Worm (Caenorhabditis elegans) whole organism, L4 larva: Measurements from ENCODE around the gene F55C5.17.

Experiments used
- D1046.2 ChIP-seq: fragments of 200-800 bp; sonication (Bioruptor generic); IDR thresholded peaks from 2 replicates; pipeline ENCODE4 v1.3.6; 2022; ENCODE audit warnings: missing genetic modification characterization, missing compliant biosample characterization
- F26F4.8 ChIP-seq: fragments of 200-800 bp; sonication (Bioruptor generic); conservative IDR thresholded peaks from 2 replicates; pipeline ENCODE4 v1.3.6; 2022; ENCODE audit warnings: missing genetic modification characterization, missing compliant biosample characterization
- T20F7.1 ChIP-seq: fragments of 200-800 bp; sonication (Bioruptor generic); optimal IDR thresholded peaks from 2 replicates; lab custom pipeline; 2018; ENCODE audit warnings: mild to moderate bottlenecking, missing genetic modification characterization, missing compliant biosample characterization
- T26A8.4 ChIP-seq: fragments of 200-800 bp; sonication (Bioruptor generic); IDR thresholded peaks from 2 replicates; pipeline ENCODE4 v1.3.6; 2022; ENCODE audit warnings: missing genetic modification characterization, missing compliant biosample characterization
- Y105C5A.15 ChIP-seq: fragments of 200-800 bp; sonication (Bioruptor generic); IDR thresholded peaks from 2 replicates; pipeline ENCODE4 v1.3.6; 2022; ENCODE audit warnings: missing genetic modification characterization, missing compliant biosample characterization
- Y5F2A.4 ChIP-seq: fragments of 200-800 bp; sonication (Bioruptor generic); optimal IDR thresholded peaks from 2 replicates; lab custom pipeline; 2018; ENCODE audit warnings: mild to moderate bottlenecking, missing genetic modification characterization, missing compliant biosample characterization
- aha-1 ChIP-seq: fragments of 150-350 bp; peaks from one replicate; lab custom pipeline; 2014; ENCODE audit warnings: missing biosample characterization, missing genetic modification characterization
- arid-1 ChIP-seq: fragments of 200-800 bp; sonication (Bioruptor generic); conservative IDR thresholded peaks from 2 replicates; pipeline ENCODE4 v1.3.6; 2022; ENCODE audit warnings: missing genetic modification reagents, missing genetic modification characterization, missing compliant biosample characterization
- attf-4 ChIP-seq: sonication (generic microtip); optimal IDR thresholded peaks from 3 replicates; lab custom pipeline; 2017; ENCODE audit warnings: missing biosample characterization, missing genetic modification characterization
- ceh-28 ChIP-seq: fragments of 150-350 bp; optimal IDR thresholded peaks from 2 replicates; lab custom pipeline; 2014; ENCODE audit warnings: missing biosample characterization, missing genetic modification reagents, missing genetic modification characterization
- ceh-82 ChIP-seq: sonication (generic microtip); optimal IDR thresholded peaks from 2 replicates; lab custom pipeline; 2017; ENCODE audit warnings: missing biosample characterization, missing genetic modification characterization
- cey-2 ChIP-seq: sonication (generic microtip); optimal IDR thresholded peaks from 3 replicates; lab custom pipeline; 2017; ENCODE audit warnings: missing genetic modification characterization, mild to moderate bottlenecking, missing compliant biosample characterization, antibody characterized with exemption, borderline replicate concordance; ENCODE audit not compliant: insufficient read depth
- ctbp-1 ChIP-seq: fragments of 200-800 bp; sonication (Bioruptor generic); IDR thresholded peaks from 2 replicates; pipeline ENCODE4 v1.3.6; 2022; ENCODE audit warnings: missing genetic modification reagents, missing genetic modification characterization, missing compliant biosample characterization
- daf-16 ChIP-seq, 3 experiments: sonication (generic microtip); optimal IDR thresholded peaks; 2 replicates each; lab custom pipeline; 2016 to 2017; ENCODE audit warnings: missing genetic modification characterization in 3 of 3, missing genetic modification reagents in 3 of 3, mild to moderate bottlenecking in 2 of 3, missing compliant biosample characterization in 2 of 3, missing biosample characterization in 1 of 3, moderate library complexity in 1 of 3
- daf-19 ChIP-seq: fragments of 200-800 bp; sonication (Bioruptor generic); conservative IDR thresholded peaks from 2 replicates; pipeline ENCODE4 v1.3.6; 2022; ENCODE audit warnings: missing genetic modification characterization, missing compliant biosample characterization
- dpl-1 ChIP-seq: fragments of 150-350 bp; optimal IDR thresholded peaks from 2 replicates; lab custom pipeline; 2014; ENCODE audit warnings: missing biosample characterization, missing genetic modification reagents, missing genetic modification characterization
- duxl-1 ChIP-seq: sonication (generic microtip); optimal IDR thresholded peaks from 2 replicates; lab custom pipeline; 2016; ENCODE audit warnings: mild to moderate bottlenecking, missing genetic modification characterization, moderate library complexity, missing compliant biosample characterization; ENCODE audit not compliant: poor library complexity
- dve-1 ChIP-seq: sonication (generic microtip); optimal IDR thresholded peaks from 2 replicates; lab custom pipeline; 2017; ENCODE audit warnings: antibody characterized with exemption, mild to moderate bottlenecking, missing genetic modification characterization, missing compliant biosample characterization; ENCODE audit not compliant: insufficient read depth
- egl-27 ChIP-seq: sonication (generic microtip); optimal IDR thresholded peaks from 3 replicates; lab custom pipeline; 2017; ENCODE audit warnings: missing biosample characterization, missing genetic modification reagents, missing genetic modification characterization
- hlh-11 ChIP-seq: fragments of 200-800 bp; sonication (Bioruptor generic); optimal IDR thresholded peaks from 2 replicates; lab custom pipeline; 2018; ENCODE audit warnings: mild to moderate bottlenecking, missing genetic modification characterization, missing compliant biosample characterization
- hlh-30 ChIP-seq: sonication (generic microtip); optimal IDR thresholded peaks from 2 replicates; lab custom pipeline; 2017; ENCODE audit warnings: antibody characterized with exemption, mild to moderate bottlenecking, missing genetic modification characterization, missing compliant biosample characterization; ENCODE audit not compliant: insufficient read depth
- jun-1 ChIP-seq: fragments of 150-350 bp; optimal IDR thresholded peaks from 2 replicates; lab custom pipeline; 2014; ENCODE audit warnings: missing biosample characterization, missing genetic modification reagents, missing genetic modification characterization
- lin-29 ChIP-seq: fragments of 200-800 bp; sonication (Bioruptor generic); IDR thresholded peaks from 2 replicates; pipeline ENCODE4 v1.3.6; 2022; ENCODE audit warnings: missing genetic modification reagents, missing genetic modification characterization, missing compliant biosample characterization
- lin-38 ChIP-seq: fragments of 200-800 bp; sonication (Bioruptor generic); IDR thresholded peaks from 2 replicates; pipeline ENCODE4 v1.3.6; 2022; ENCODE audit warnings: missing genetic modification reagents, missing genetic modification characterization, missing compliant biosample characterization
- lsy-2 ChIP-seq, 2 experiments: fragments of 150-350 bp in 1 of 2; sonication (generic microtip) in 1 of 2; optimal IDR thresholded peaks; 2 replicates each; lab custom pipeline; 2014 to 2017; ENCODE audit warnings: missing biosample characterization in 2 of 2, missing genetic modification characterization in 2 of 2
- madf-5 ChIP-seq, 2 experiments: fragments of 200-800 bp; sonication (Bioruptor generic); IDR thresholded peaks; 2 replicates each; pipeline ENCODE4 v1.3.6; 2022; ENCODE audit warnings: missing compliant biosample characterization in 2 of 2, missing genetic modification characterization in 2 of 2
- mdt-29 ChIP-seq: fragments of 200-800 bp; sonication (Bioruptor generic); IDR thresholded peaks from 2 replicates; pipeline ENCODE4 v1.3.6; 2022; ENCODE audit warnings: missing genetic modification reagents, missing genetic modification characterization, missing compliant biosample characterization
- mep-1 ChIP-seq: fragments of 150-350 bp; sonication (generic microtip); optimal IDR thresholded peaks from 3 replicates; lab custom pipeline; 2014; ENCODE audit warnings: missing biosample characterization, missing genetic modification characterization
- mes-2 ChIP-seq: sonication (generic microtip); optimal IDR thresholded peaks from 2 replicates; lab custom pipeline; 2016; ENCODE audit warnings: missing genotype, mild to moderate bottlenecking, missing genetic modification characterization, missing compliant biosample characterization; ENCODE audit not compliant: poor library complexity, severe bottlenecking
- mxl-2 ChIP-seq: fragments of 200-800 bp; sonication (Bioruptor generic); conservative IDR thresholded peaks from 2 replicates; pipeline ENCODE4 v1.3.6; 2022; ENCODE audit warnings: missing genetic modification reagents, missing genetic modification characterization, missing compliant biosample characterization
- nhr-102 ChIP-seq: sonication (generic microtip); optimal IDR thresholded peaks from 2 replicates; lab custom pipeline; 2016; ENCODE audit warnings: mild to moderate bottlenecking, missing genetic modification characterization, moderate library complexity, missing compliant biosample characterization
- nhr-28 ChIP-seq: fragments of 150-350 bp; optimal IDR thresholded peaks from 2 replicates; lab custom pipeline; 2014; ENCODE audit warnings: missing biosample characterization, missing genetic modification characterization
- nhr-6 ChIP-seq: fragments of 150-350 bp; optimal IDR thresholded peaks from 2 replicates; lab custom pipeline; 2014; ENCODE audit warnings: missing biosample characterization, missing genetic modification characterization
- pqm-1 ChIP-seq: sonication (generic microtip); optimal IDR thresholded peaks from 2 replicates; lab custom pipeline; 2017; ENCODE audit warnings: missing biosample characterization, missing genetic modification characterization
- sdz-12 ChIP-seq: fragments of 200-800 bp; sonication (Bioruptor generic); optimal IDR thresholded peaks from 2 replicates; lab custom pipeline; 2018; ENCODE audit warnings: mild to moderate bottlenecking, missing genetic modification characterization, missing compliant biosample characterization
- tag-97 ChIP-seq: fragments of 200-800 bp; sonication (Bioruptor generic); IDR thresholded peaks from 2 replicates; pipeline ENCODE4 v1.3.6; 2022; ENCODE audit warnings: missing genetic modification characterization, missing compliant biosample characterization
- tra-1 ChIP-seq: fragments of 200-800 bp; sonication (Bioruptor generic); IDR thresholded peaks from 2 replicates; pipeline ENCODE4 v1.3.6; 2022; ENCODE audit warnings: missing genetic modification reagents, missing genetic modification characterization, missing compliant biosample characterization
- unc-130 ChIP-seq: sonication (generic microtip); optimal IDR thresholded peaks from 2 replicates; lab custom pipeline; 2016; ENCODE audit warnings: missing genetic modification reagents, missing genetic modification characterization, missing compliant biosample characterization
- unc-39 ChIP-seq: sonication (generic microtip); optimal IDR thresholded peaks from 2 replicates; lab custom pipeline; 2017; ENCODE audit warnings: missing biosample characterization, missing genetic modification characterization
- unc-62 ChIP-seq, 3 experiments: fragments of 150-350 bp in 1 of 3; sonication (generic microtip); optimal IDR thresholded peaks in 2 of 3; peaks in 1 of 3; 1 replicate in 1 of 3; 2 replicates in 2 of 3; lab custom pipeline; 2014 to 2017; ENCODE audit warnings: missing biosample characterization in 3 of 3, missing genetic modification characterization in 3 of 3, missing genetic modification reagents in 3 of 3, missing genotype in 1 of 3
- vab-7 ChIP-seq: fragments of 200-800 bp; sonication (Bioruptor generic); IDR thresholded peaks from 2 replicates; pipeline ENCODE4 v1.3.6; 2022; ENCODE audit warnings: missing genetic modification reagents, missing genetic modification characterization, missing compliant biosample characterization
- zag-1 ChIP-seq: fragments of 150-350 bp; optimal IDR thresholded peaks from 2 replicates; lab custom pipeline; 2014; ENCODE audit warnings: missing biosample characterization, missing genetic modification characterization
- zfp-2 ChIP-seq: sonication (generic microtip); optimal IDR thresholded peaks from 2 replicates; lab custom pipeline; 2016; ENCODE audit warnings: mild to moderate bottlenecking, missing genetic modification characterization, missing compliant biosample characterization
- ztf-7 ChIP-seq: fragments of 150-350 bp; optimal IDR thresholded peaks from 2 replicates; lab custom pipeline; 2014; ENCODE audit warnings: missing biosample characterization, missing genetic modification characterization

Gene F55C5.17

ce11 chrV:12300166-12300565, 2.2 kb upstream of the F55C5.17 start (continued):
- TF ChIP-seq arid-1 (GFP tag; lab: Robert Waterston, UW) (0 out of 2 replicates have a peak, but pooled peaks have one; percentile 31), duxl-1 (tag; lab: Kevin White, UChicago) (no peak), ztf-7 (tag; lab: Kevin White, UChicago) (no peak), F26F4.8 (GFP tag; lab: Robert Waterston, UW) (no peak), Y5F2A.4 (GFP tag; lab: Kevin White, UChicago) (no peak), zfp-2 (tag; lab: Kevin White, UChicago) (no peak), ceh-28 (tag; lab: Kevin White, UChicago) (no peak), tag-97 (no peak), nhr-6 (tag; lab: Kevin White, UChicago) (peak; percentile 98), cey-2 (tag; lab: Kevin White, UChicago) (peak; percentile 46), mep-1 (peak; percentile 80), mes-2 (tag; lab: Kevin White, UChicago) (peak; percentile 65), unc-130 (GFP tag; lab: Kevin White, UChicago) (no peak), tra-1 (GFP tag; lab: Robert Waterston, UW) (peak; percentile 42; the same call in 1 of the 2 replicates), lin-29 (GFP tag; lab: Robert Waterston, UW) (no peak), T20F7.1 (no peak), mxl-2 (GFP tag; lab: Robert Waterston, UW) (no peak), Y105C5A.15 (GFP tag; lab: Robert Waterston, UW) (no peak), daf-19 (GFP tag; lab: Robert Waterston, UW) (0 out of 2 replicates have a peak, but pooled peaks have one; percentile 10), jun-1 (tag; lab: Kevin White, UChicago) (peak; percentile 49), ctbp-1 (GFP tag; lab: Robert Waterston, UW) (no peak), nhr-102 (peak; percentile 20), hlh-30 (tag; lab: Kevin White, UChicago) (peak; percentile 94), T26A8.4 (GFP tag; lab: Robert Waterston, UW) (no peak), D1046.2 (GFP tag; lab: Robert Waterston, UW) (no peak), hlh-11 (tag; lab: Kevin White, UChicago) (peak; percentile 84), mdt-29 (GFP tag; lab: Robert Waterston, UW) (no peak), vab-7 (no peak), lin-38 (GFP tag; lab: Robert Waterston, UW) (0 out of 2 replicates have a peak, but pooled peaks have one; percentile 6), ceh-82 (tag; lab: Kevin White, UChicago) (no peak)

DNA sequence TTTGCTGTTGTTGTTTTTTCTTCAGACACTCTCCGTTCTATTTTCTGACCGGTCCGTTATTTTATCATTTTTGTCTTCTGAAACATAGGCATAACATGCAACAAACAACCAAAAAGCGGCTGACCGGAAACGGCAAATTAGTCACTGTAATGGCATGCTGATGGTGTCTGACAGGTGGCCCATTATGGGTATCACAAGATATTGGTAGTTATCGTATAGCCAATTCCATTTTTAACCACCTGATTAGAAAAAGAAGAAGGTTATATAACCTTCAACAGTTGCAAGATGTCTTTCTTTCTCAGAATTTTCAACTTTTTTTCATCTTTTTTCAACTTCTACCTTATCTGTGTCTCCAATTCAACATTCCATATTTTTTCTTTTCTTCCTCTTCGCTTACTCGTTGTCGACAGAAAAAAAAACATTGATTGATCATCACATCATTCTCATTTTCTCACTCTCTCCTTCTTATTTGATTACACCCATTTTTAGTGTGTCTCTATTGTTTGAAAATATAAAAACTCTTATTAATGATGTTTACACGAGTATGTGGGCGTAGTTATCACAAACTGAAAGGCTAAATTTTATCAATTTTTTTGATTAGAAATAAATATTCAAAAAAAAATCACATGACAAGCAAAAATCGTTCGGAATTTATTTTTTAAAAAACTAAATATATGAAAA, 1.4 kb upstream of the F55C5.17 start:
- TF ChIP-seq nhr-6 (tag; lab: Kevin White, UChicago) (peak; percentile 64), hlh-30 (tag; lab: Kevin White, UChicago) (peak; percentile 53), dpl-1 (GFP tag; lab: Kevin White, UChicago) (no peak), sdz-12 (GFP tag; lab: Kevin White, UChicago) (no peak), unc-62 (GFP tag; optimal IDR thresholded peaks at IDR 0.05 in 1 of 2; lab: Kevin White, UChicago) (peak in 1 of 2 experiments; percentile 85), unc-62 (tag; optimal IDR thresholded peaks at IDR 0.05; lab: Kevin White, UChicago) (no peak), daf-16 (GFP tag; optimal IDR thresholded peaks at IDR 0.05; lab: Kevin White, UChicago) (no peak), daf-16 (tag; optimal IDR thresholded peaks at IDR 0.05; lab: Kevin White, UChicago) (peak; percentile 90), cey-2 (tag; lab: Kevin White, UChicago) (peak; percentile 64), mep-1 (peak; percentile 32), attf-4 (tag; lab: Kevin White, UChicago) (no peak), pqm-1 (tag; lab: Kevin White, UChicago) (peak; percentile 53), unc-39 (tag; lab: Kevin White, UChicago) (no peak), dve-1 (tag; lab: Kevin White, UChicago) (peak; percentile 70), nhr-28 (tag; lab: Kevin White, UChicago) (peak; percentile 48), zag-1 (tag; lab: Kevin White, UChicago) (no peak), madf-5 (GFP tag; IDR thresholded peaks at IDR 0.05; lab: Robert Waterston, UW) (no peak), lsy-2 (tag; optimal IDR thresholded peaks at IDR 0.05; lab: Kevin White, UChicago) (peak in 1 of 2 experiments; percentile 31), aha-1 (no peak), egl-27 (tag; lab: Kevin White, UChicago) (no peak)
